Fruit fly (Drosophila melanogaster) whole organism, embryonic: ENCODE data around the gene Lsp1alpha.

Experiments used
- ATbp ChIP-seq: fragments of 200-800 bp; sonication (Bioruptor generic); optimal IDR thresholded peaks from 2 replicates; lab custom pipeline; 2017; ENCODE audit warnings: missing biosample characterization, mild to moderate bottlenecking, missing genetic modification characterization, missing genetic modification reagents
- Ada2b ChIP-seq: fragments of 200-800 bp; sonication (Bioruptor generic); IDR thresholded peaks from 2 replicates; pipeline ENCODE4 v1.3.6; 2022; ENCODE audit warnings: missing biosample characterization, missing genetic modification characterization
- Aef1 ChIP-seq: fragments of 200-800 bp; sonication (Bioruptor generic); IDR thresholded peaks from 3 replicates; pipeline ENCODE4 v1.3.6; 2022; ENCODE audit warnings: missing biosample characterization, missing genetic modification characterization
- C15 ChIP-seq: fragments of 200-800 bp; sonication (Bioruptor generic); IDR thresholded peaks from 3 replicates; pipeline ENCODE4 v1.3.6; 2022; ENCODE audit warnings: missing biosample characterization, missing genetic modification characterization
- CG10979 ChIP-seq: fragments of 200-800 bp; sonication (Bioruptor generic); optimal IDR thresholded peaks from 2 replicates; lab custom pipeline; 2018; ENCODE audit warnings: missing biosample characterization, mild to moderate bottlenecking, missing genetic modification characterization, moderate library complexity
- CG11085 ChIP-seq: fragments of 200-800 bp; sonication (Bioruptor generic); IDR thresholded peaks from 2 replicates; pipeline ENCODE4 v1.3.6; 2022; ENCODE audit warnings: missing biosample characterization, missing genetic modification characterization
- CG12104 ChIP-seq: fragments of 200-800 bp; sonication (Bioruptor generic); optimal IDR thresholded peaks from 3 replicates; lab custom pipeline; 2016; ENCODE audit warnings: missing biosample characterization, missing genetic modification characterization
- CG12942 ChIP-seq: fragments of 200-800 bp; sonication (Bioruptor generic); optimal IDR thresholded peaks from 3 replicates; lab custom pipeline; 2016; ENCODE audit warnings: missing biosample characterization, missing genetic modification characterization
- CG13287 ChIP-seq: fragments of 200-800 bp; sonication (Bioruptor generic); IDR thresholded peaks from 2 replicates; pipeline ENCODE4 v1.3.6; 2022; ENCODE audit warnings: missing biosample characterization, missing genetic modification characterization; ENCODE audit not compliant: partially characterized antibody
- CG14965 ChIP-seq: fragments of 200-800 bp; sonication (Bioruptor generic); optimal IDR thresholded peaks from 2 replicates; lab custom pipeline; 2016; ENCODE audit warnings: missing biosample characterization, missing genetic modification characterization, borderline replicate concordance
- CG15073 ChIP-seq: fragments of 200-800 bp; sonication (Bioruptor generic); optimal IDR thresholded peaks from 2 replicates; lab custom pipeline; 2016; ENCODE audit warnings: missing biosample characterization, missing genetic modification characterization
- CG15601 ChIP-seq: fragments of 200-800 bp; sonication (Bioruptor generic); optimal IDR thresholded peaks from 3 replicates; lab custom pipeline; 2019; ENCODE audit warnings: missing biosample characterization, mild to moderate bottlenecking, missing genetic modification characterization, moderate library complexity
- CG17568 ChIP-seq: fragments of 200-800 bp; sonication (Bioruptor generic); optimal IDR thresholded peaks from 2 replicates; lab custom pipeline; 2018; ENCODE audit warnings: missing biosample characterization, mild to moderate bottlenecking, missing genetic modification characterization, moderate library complexity
- CG17612 ChIP-seq: fragments of 200-800 bp; sonication (Bioruptor generic); IDR thresholded peaks from 2 replicates; pipeline ENCODE4 v1.3.6; 2022; ENCODE audit warnings: missing biosample characterization, missing genetic modification characterization
- CG17829 ChIP-seq: fragments of 200-800 bp; optimal IDR thresholded peaks from 2 replicates; lab custom pipeline; 2019; ENCODE audit warnings: missing biosample characterization, mild to moderate bottlenecking, missing genetic modification characterization, moderate library complexity
- CG18476 ChIP-seq: fragments of 200-800 bp; sonication (Bioruptor generic); optimal IDR thresholded peaks from 2 replicates; lab custom pipeline; 2016; ENCODE audit warnings: missing biosample characterization, mild to moderate bottlenecking, missing genetic modification characterization
- CG2199 ChIP-seq: fragments of 200-800 bp; sonication (Bioruptor generic); IDR thresholded peaks from 3 replicates; pipeline ENCODE4 v1.3.6; 2022; ENCODE audit warnings: missing biosample characterization, missing genetic modification characterization
- CG4404 ChIP-seq: fragments of 200-800 bp; sonication (Bioruptor generic); IDR thresholded peaks from 2 replicates; pipeline ENCODE4 v1.3.6; 2022; ENCODE audit warnings: missing biosample characterization, missing genetic modification characterization
- CG6689 ChIP-seq: fragments of 200-800 bp; sonication (Bioruptor generic); IDR thresholded peaks from 2 replicates; pipeline ENCODE4 v1.3.6; 2022; ENCODE audit warnings: missing biosample characterization, missing genetic modification characterization
- CG6765 ChIP-seq: fragments of 200-800 bp; sonication (Bioruptor generic); optimal IDR thresholded peaks from 3 replicates; lab custom pipeline; 2017; ENCODE audit warnings: missing biosample characterization, mild to moderate bottlenecking, missing genetic modification characterization
- CG9727 ChIP-seq: fragments of 200-800 bp; sonication (Bioruptor generic); optimal IDR thresholded peaks from 3 replicates; lab custom pipeline; 2017; ENCODE audit warnings: missing biosample characterization, mild to moderate bottlenecking, missing genetic modification characterization
- CoRest ChIP-seq: fragments of 200-800 bp; sonication (Bioruptor generic); optimal IDR thresholded peaks from 3 replicates; lab custom pipeline; 2018; ENCODE audit warnings: missing biosample characterization, mild to moderate bottlenecking, missing genetic modification characterization, moderate library complexity
- Dfd ChIP-seq, 2 experiments: fragments of >200 bp; optimal IDR thresholded peaks; 2 replicates each; lab custom pipeline; 2017; ENCODE audit warnings: missing biosample characterization in 2 of 2, missing genetic modification characterization in 2 of 2
- Dp ChIP-seq: fragments of 200-800 bp; sonication (Bioruptor generic); optimal IDR thresholded peaks from 2 replicates; lab custom pipeline; 2018; ENCODE audit warnings: missing biosample characterization, mild to moderate bottlenecking, missing genetic modification characterization, moderate library complexity
- E2f1 ChIP-seq: fragments of 200-800 bp; sonication (Bioruptor generic); IDR thresholded peaks from 2 replicates; pipeline ENCODE4 v1.3.6; 2022; ENCODE audit warnings: missing biosample characterization, missing genetic modification characterization
- Eip74EF ChIP-seq, 2 experiments: fragments of 200-800 bp in 1 of 2; fragments of >200 bp in 1 of 2; sonication (Bioruptor generic) in 1 of 2; optimal IDR thresholded peaks; 2 replicates each; lab custom pipeline; 2017 to 2019; ENCODE audit warnings: missing biosample characterization in 2 of 2, missing genetic modification characterization in 2 of 2, mild to moderate bottlenecking in 1 of 2, moderate library complexity in 1 of 2
- Fer2 ChIP-seq: fragments of 200-800 bp; sonication (Bioruptor generic); optimal IDR thresholded peaks from 2 replicates; lab custom pipeline; 2018; ENCODE audit warnings: missing biosample characterization, mild to moderate bottlenecking, missing genetic modification characterization, moderate library complexity
- HmgD ChIP-seq: fragments of 200-800 bp; sonication (Bioruptor generic); optimal IDR thresholded peaks from 3 replicates; lab custom pipeline; 2016; ENCODE audit warnings: missing biosample characterization, missing genetic modification characterization
- Lim3 ChIP-seq: fragments of 200-800 bp; sonication (Bioruptor generic); IDR thresholded peaks from 2 replicates; pipeline ENCODE4 v1.3.6; 2022; ENCODE audit warnings: missing biosample characterization, missing genetic modification characterization
- NK7.1 ChIP-seq: fragments of 200-800 bp; sonication (Bioruptor generic); optimal IDR thresholded peaks from 3 replicates; lab custom pipeline; 2016; ENCODE audit warnings: missing biosample characterization, missing genetic modification characterization
- Nf-YC ChIP-seq: fragments of 200-800 bp; optimal IDR thresholded peaks from 3 replicates; lab custom pipeline; 2019; ENCODE audit warnings: missing biosample characterization, mild to moderate bottlenecking, missing genetic modification characterization, moderate library complexity
- Ptx1 ChIP-seq: fragments of 200-800 bp; sonication (Bioruptor generic); IDR thresholded peaks from 2 replicates; pipeline ENCODE4 v1.3.6; 2022; ENCODE audit warnings: missing biosample characterization, missing genetic modification characterization
- Sry-δ ChIP-seq: fragments of 200-800 bp; sonication (Bioruptor generic); optimal IDR thresholded peaks from 2 replicates; lab custom pipeline; 2016; ENCODE audit warnings: missing biosample characterization, missing genetic modification characterization
- TFAM ChIP-seq: fragments of 200-800 bp; sonication (Bioruptor generic); optimal IDR thresholded peaks from 2 replicates; lab custom pipeline; 2017; ENCODE audit warnings: missing biosample characterization, missing genetic modification characterization, inconsistent platforms
- YL-1 ChIP-seq: fragments of 200-800 bp; sonication (Bioruptor generic); optimal IDR thresholded peaks from 3 replicates; lab custom pipeline; 2017; ENCODE audit warnings: missing biosample characterization, mild to moderate bottlenecking, missing genetic modification characterization
- br ChIP-seq: fragments of >200 bp; optimal IDR thresholded peaks from 2 replicates; lab custom pipeline; 2017
- chif ChIP-seq, 2 experiments: fragments of 200-800 bp; sonication (Bioruptor generic); optimal IDR thresholded peaks; 3 replicates each; lab custom pipeline; 2016; ENCODE audit warnings: missing biosample characterization in 2 of 2, missing genetic modification characterization in 2 of 2
- chinmo ChIP-seq: fragments of 200-800 bp; sonication (Bioruptor generic); IDR thresholded peaks from 4 replicates; pipeline ENCODE4 v1.3.6; 2022; ENCODE audit warnings: missing biosample characterization, missing genetic modification characterization; ENCODE audit not compliant: partially characterized antibody
- chm ChIP-seq: fragments of 200-800 bp; sonication (Bioruptor generic); IDR thresholded peaks from 2 replicates; pipeline ENCODE4 v1.3.6; 2022; ENCODE audit warnings: missing biosample characterization, missing genetic modification characterization
- crp ChIP-seq, 2 experiments: fragments of 200-800 bp; sonication (Bioruptor generic); optimal IDR thresholded peaks; 2 replicates in 1 of 2; 3 replicates in 1 of 2; lab custom pipeline; 2017; ENCODE audit warnings: missing biosample characterization in 2 of 2, missing genetic modification characterization in 2 of 2, mild to moderate bottlenecking in 1 of 2, moderate library complexity in 1 of 2
- danr ChIP-seq: fragments of 200-800 bp; sonication (Bioruptor generic); IDR thresholded peaks from 2 replicates; pipeline ENCODE4 v1.3.6; 2022; ENCODE audit warnings: missing biosample characterization, missing genetic modification characterization
- nom ChIP-seq: fragments of 200-800 bp; sonication (Bioruptor generic); optimal IDR thresholded peaks from 2 replicates; lab custom pipeline; 2017; ENCODE audit warnings: missing biosample characterization, missing genetic modification characterization, mild to moderate bottlenecking, moderate library complexity, missing genetic modification reagents
- phol ChIP-seq: fragments of 200-800 bp; sonication (Bioruptor generic); optimal IDR thresholded peaks from 3 replicates; lab custom pipeline; 2018; ENCODE audit warnings: missing biosample characterization, mild to moderate bottlenecking, missing genetic modification characterization, moderate library complexity
- sc ChIP-seq, 3 experiments: fragments of >200 bp in 2 of 3; fragments of 200-800 bp in 1 of 3; sonication (Bioruptor generic) in 1 of 3; optimal IDR thresholded peaks; 2 replicates in 2 of 3; 3 replicates in 1 of 3; lab custom pipeline; 2017; ENCODE audit warnings: mild to moderate bottlenecking in 1 of 3, missing biosample characterization in 1 of 3, missing genetic modification characterization in 1 of 3, missing genetic modification reagents in 1 of 3
- sisA ChIP-seq: fragments of 200-800 bp; sonication (Bioruptor generic); IDR thresholded peaks from 2 replicates; pipeline ENCODE4 v1.3.6; 2022; ENCODE audit warnings: missing biosample characterization, missing genetic modification characterization
- tgo ChIP-seq: fragments of 200-800 bp; sonication (Bioruptor generic); IDR thresholded peaks from 3 replicates; pipeline ENCODE4 v1.3.6; 2022; ENCODE audit warnings: missing biosample characterization, missing genetic modification characterization
- vfl ChIP-seq: fragments of 200-800 bp; sonication (Bioruptor generic); optimal IDR thresholded peaks from 2 replicates; lab custom pipeline; 2016; ENCODE audit warnings: missing biosample characterization, missing genetic modification characterization
- vnd ChIP-seq: fragments of 200-800 bp; sonication (Bioruptor generic); IDR thresholded peaks from 3 replicates; pipeline ENCODE4 v1.3.6; 2022; ENCODE audit warnings: missing biosample characterization, missing genetic modification characterization; ENCODE audit not compliant: partially characterized antibody
- zfh1 ChIP-seq: fragments of 200-800 bp; sonication (Bioruptor generic); IDR thresholded peaks from 3 replicates; pipeline ENCODE4 v1.3.6; 2022; ENCODE audit warnings: missing biosample characterization, missing genetic modification characterization

The Lsp1alpha gene

dm6 chrX:12462936-12463558 is 27.0 kb upstream of the Lsp1alpha start, which contains the start of the genes Rab40 and CG42258 (continued):
- TF ChIP-seq CG9727 (GFP tag; lab: Kevin White, UChicago) = peak; percentile 63
- no peak for TF ChIP-seq E2f1 (GFP tag; lab: Robert Waterston, UW)
- TF ChIP-seq CG17612 (GFP tag; lab: Robert Waterston, UW) = no peak
- TF ChIP-seq CG6689 (GFP tag; lab: Robert Waterston, UW) = peak; percentile 31; the same call in 1 of the 2 replicates
- TF ChIP-seq CG17568 (GFP tag; lab: Kevin White, UChicago) = no peak
- TF ChIP-seq Aef1 (GFP tag; lab: Robert Waterston, UW) = no peak
- TF ChIP-seq CG12942 (GFP tag; lab: Kevin White, UChicago) = peak; percentile 14
- no peak for TF ChIP-seq CG6765 (GFP tag; lab: Kevin White, UChicago)
- no peak for TF ChIP-seq Eip74EF (GFP tag; optimal IDR thresholded peaks at IDR 0.05; lab: Kevin White, UChicago)
- TF ChIP-seq crp (GFP tag; optimal IDR thresholded peaks at IDR 0.05; lab: Kevin White, UChicago) = no peak
- no peak for TF ChIP-seq nom (GFP tag; lab: Kevin White, UChicago)
- no peak for TF ChIP-seq Dfd (GFP tag; optimal IDR thresholded peaks at IDR 0.05; lab: Kevin White, UChicago)
- no peak for TF ChIP-seq ATbp
- TF ChIP-seq Lim3 (GFP tag; lab: Robert Waterston, UW) = no peak
- no peak for TF ChIP-seq NK7.1 (GFP tag; lab: Kevin White, UChicago)
- TF ChIP-seq Sry-δ (GFP tag; lab: Kevin White, UChicago) = peak; percentile 90
- TF ChIP-seq C15 = no peak
- TF ChIP-seq HmgD (GFP tag; lab: Kevin White, UChicago) = no peak
- TF ChIP-seq CG11085 (GFP tag; lab: Robert Waterston, UW) = no peak
- TF ChIP-seq phol (tag; lab: Kevin White, UChicago) = peak; percentile 56
- TF ChIP-seq br (lab: Kevin White, UChicago) = no peak
- peak; percentile 31 for TF ChIP-seq Nf-YC (tag; lab: Kevin White, UChicago)
- no peak for TF ChIP-seq Fer2
- no peak for TF ChIP-seq chinmo (GFP tag; lab: Robert Waterston, UW)
- no peak for TF ChIP-seq CG15601 (tag; lab: Kevin White, UChicago)
- TF ChIP-seq CG18476 = peak; percentile 40
- peak; percentile 36; the same call in 1 of the 3 replicates for TF ChIP-seq zfh1 (GFP tag; lab: Robert Waterston, UW)
- peak; percentile 44 for TF ChIP-seq sisA (GFP tag; lab: Robert Waterston, UW)
- TF ChIP-seq CG2199 = no peak
- TF ChIP-seq sc (optimal IDR thresholded peaks at IDR 0.05; lab: Kevin White, UChicago) = no peak
- TF ChIP-seq sc (GFP tag; optimal IDR thresholded peaks at IDR 0.05; lab: Kevin White, UChicago) = no peak
- TF ChIP-seq YL-1 (GFP tag; lab: Kevin White, UChicago) = peak; percentile 31
- TF ChIP-seq vnd (GFP tag; lab: Robert Waterston, UW) = peak; percentile 53; the same call in 1 of the 3 replicates
- no peak for TF ChIP-seq danr (GFP tag; lab: Robert Waterston, UW)
- TF ChIP-seq Dp (GFP tag; lab: Kevin White, UChicago) = no peak
- peak; percentile 17 for TF ChIP-seq CG10979 (tag; lab: Kevin White, UChicago)
- 0 out of 2 replicates have a peak, but pooled peaks have one; percentile 25 for TF ChIP-seq chm (GFP tag; lab: Robert Waterston, UW)
- peak; percentile 22 for TF ChIP-seq vfl
- TF ChIP-seq CG14965 (GFP tag; lab: Kevin White, UChicago) = no peak
- no peak for TF ChIP-seq TFAM (GFP tag; lab: Kevin White, UChicago)
- no peak for TF ChIP-seq Ptx1
- peak in 1 of 2 experiments; percentile 60 for TF ChIP-seq chif (GFP tag; optimal IDR thresholded peaks at IDR 0.05; lab: Kevin White, UChicago)
- no peak for TF ChIP-seq tgo (GFP tag; lab: Robert Waterston, UW)
- no peak for TF ChIP-seq Ada2b (GFP tag; lab: Robert Waterston, UW)
- peak; percentile 54 for TF ChIP-seq CG12104 (GFP tag; lab: Kevin White, UChicago)
- TF ChIP-seq CG4404 (GFP tag; lab: Robert Waterston, UW) = no peak
- no peak for TF ChIP-seq CG15073
- peak; percentile 44 for TF ChIP-seq CG17829
- TF ChIP-seq CG13287 (GFP tag; lab: Robert Waterston, UW) = peak; percentile 65
- peak; percentile 60 for TF ChIP-seq CoRest (tag; lab: Kevin White, UChicago)
